Fruit fly (Drosophila melanogaster): ENCODE results near the gene Frq1.

The Frq1 gene

DNA sequence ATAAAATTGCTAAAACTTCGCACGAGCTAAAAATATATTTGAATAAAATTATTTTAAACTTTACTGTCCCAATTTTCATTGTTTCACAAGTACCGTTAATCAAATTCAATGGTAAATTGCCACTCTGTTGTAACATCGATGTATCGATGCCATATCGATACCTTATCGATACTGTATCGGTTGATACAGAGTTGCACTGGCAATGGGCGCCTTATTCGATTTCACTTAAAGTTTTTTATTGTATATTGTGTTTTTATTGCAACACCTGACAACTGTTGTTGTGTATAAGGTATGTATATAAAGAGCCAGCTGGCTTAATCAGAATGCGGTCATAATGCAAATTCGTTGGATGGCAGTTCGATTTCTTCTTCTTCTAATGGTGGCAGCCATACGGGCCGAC is 16.9 kb upstream of the Frq1 start, which contains the start of gene CG43229 (continued):
- TF ChIP-seq kah (GFP tag; optimal IDR thresholded peaks at IDR 0.05) (no peak), HLH3B (GFP tag; IDR thresholded peaks at IDR 0.05) (no peak), CG2199 (GFP tag; IDR thresholded peaks at IDR 0.05) (no peak), CG10431 (GFP tag; optimal IDR thresholded peaks at IDR 0.05) (no peak), CG10366 (GFP tag; IDR thresholded peaks at IDR 0.05) (no peak), CG13894 (tag; optimal IDR thresholded peaks at IDR 0.05) (no peak), CG9727 (GFP tag; optimal IDR thresholded peaks at IDR 0.05) (no peak), disco-r (GFP tag; optimal IDR thresholded peaks at IDR 0.05) (no peak), B-H2 (GFP tag; optimal IDR thresholded peaks at IDR 0.05) (no peak), CG10654 (GFP tag; optimal IDR thresholded peaks at IDR 0.05) (no peak), tx (GFP tag; optimal IDR thresholded peaks at IDR 0.05) (no peak), E2f1 (GFP tag; IDR thresholded peaks at IDR 0.05) (no peak), bcd (GFP tag; optimal IDR thresholded peaks at IDR 0.05) (no peak), Sry-β (GFP tag; optimal IDR thresholded peaks at IDR 0.05) (no peak), bsh (GFP tag; optimal IDR thresholded peaks at IDR 0.05) (no peak), scrt (GFP tag; optimal IDR thresholded peaks at IDR 0.05) (no peak), CG18619 (GFP tag; optimal IDR thresholded peaks at IDR 0.05) (no peak), tll (GFP tag; optimal IDR thresholded peaks at IDR 0.05) (no peak), onecut (GFP tag; IDR thresholded peaks at IDR 0.05) (no peak), Atf-2 (GFP tag; optimal IDR thresholded peaks at IDR 0.05) (no peak), Hsf (GFP tag; optimal IDR thresholded peaks at IDR 0.05) (no peak), NK7.1 (GFP tag; optimal IDR thresholded peaks at IDR 0.05) (no peak), HLH4C (GFP tag; IDR thresholded peaks at IDR 0.05; ENCODE audit: partially characterized antibody) (peak; percentile 78), Camta (GFP tag; optimal IDR thresholded peaks at IDR 0.05) (no peak), CG12155 (GFP tag; optimal IDR thresholded peaks at IDR 0.05) (no peak), h (optimal IDR thresholded peaks at IDR 0.05) (no peak), CG13123 (GFP tag; optimal IDR thresholded peaks at IDR 0.05) (no peak), CG34376 (GFP tag; optimal IDR thresholded peaks at IDR 0.05) (no peak), sens-2 (GFP tag; IDR thresholded peaks at IDR 0.05) (no peak), Oli (tag; optimal IDR thresholded peaks at IDR 0.05) (no peak), Dp (GFP tag; optimal IDR thresholded peaks at IDR 0.05) (peak; percentile 81), pb (GFP tag; optimal IDR thresholded peaks at IDR 0.05) (no peak), slp2 (GFP tag; optimal IDR thresholded peaks at IDR 0.05) (no peak), CHES-1-like (GFP tag; optimal IDR thresholded peaks at IDR 0.05) (no peak), CG17802 (tag; optimal IDR thresholded peaks at IDR 0.05) (no peak), CG6683 (GFP tag; optimal IDR thresholded peaks at IDR 0.05) (no peak), phol (tag; optimal IDR thresholded peaks at IDR 0.05) (peak; percentile 17), CG11696 (GFP tag; IDR thresholded peaks at IDR 0.05) (no peak), tgo (GFP tag; IDR thresholded peaks at IDR 0.05) (no peak), sob (GFP tag; IDR thresholded peaks at IDR 0.05) (no peak), ems (GFP tag; optimal IDR thresholded peaks at IDR 0.05) (no peak), CG31224 (GFP tag; IDR thresholded peaks at IDR 0.05) (no peak), CG10959 (GFP tag; IDR thresholded peaks at IDR 0.05) (no peak), Elba2 (GFP tag; optimal IDR thresholded peaks at IDR 0.05) (no peak), CG5245 (GFP tag; optimal IDR thresholded peaks at IDR 0.05) (no peak), CG2116 (GFP tag; optimal IDR thresholded peaks at IDR 0.05) (peak; percentile 98), CG8359 (GFP tag; optimal IDR thresholded peaks at IDR 0.05; ENCODE audit: borderline replicate concordance) (no peak), lmd (GFP tag; IDR thresholded peaks at IDR 0.05) (no peak), CG6254 (GFP tag; optimal IDR thresholded peaks at IDR 0.05) (no peak), CG15479 (GFP tag; optimal IDR thresholded peaks at IDR 0.05) (no peak), lbe (GFP tag; optimal IDR thresholded peaks at IDR 0.05) (no peak), CG10147 (GFP tag; optimal IDR thresholded peaks at IDR 0.05) (no peak)

Data from whole organism, embryonic.